Fruit fly (Drosophila melanogaster) whole organism, embryonic: ENCODE results near the gene Nf1.
A peak's percentile ranks its signal among the peaks of the same experiment; 100 is the strongest.

Source experiments
- Bgb ChIP-seq: fragments of 200-800 bp; sonication (Bioruptor generic); IDR thresholded peaks from 2 replicates; pipeline ENCODE4 v1.3.6; 2022; ENCODE audit warnings: missing biosample characterization, missing genetic modification characterization; ENCODE audit not compliant: partially characterized antibody
- CG10147 ChIP-seq: fragments of 200-800 bp; sonication (Bioruptor generic); optimal IDR thresholded peaks from 2 replicates; lab custom pipeline; 2019; ENCODE audit warnings: missing biosample characterization, mild to moderate bottlenecking, missing genetic modification characterization, moderate library complexity
- CG10462 ChIP-seq: fragments of 200-800 bp; sonication (Bioruptor generic); optimal IDR thresholded peaks from 2 replicates; lab custom pipeline; 2016; ENCODE audit warnings: missing biosample characterization, missing genetic modification characterization
- CG11696 ChIP-seq: fragments of 200-800 bp; sonication (Bioruptor generic); IDR thresholded peaks from 2 replicates; pipeline ENCODE4 v1.3.6; 2022; ENCODE audit warnings: missing biosample characterization, missing genetic modification characterization
- CG13287 ChIP-seq: fragments of 200-800 bp; sonication (Bioruptor generic); IDR thresholded peaks from 2 replicates; pipeline ENCODE4 v1.3.6; 2022; ENCODE audit warnings: missing biosample characterization, missing genetic modification characterization; ENCODE audit not compliant: partially characterized antibody
- CG13424 ChIP-seq: fragments of 200-800 bp; sonication (Bioruptor generic); optimal IDR thresholded peaks from 2 replicates; lab custom pipeline; 2019; ENCODE audit warnings: missing biosample characterization, mild to moderate bottlenecking, missing genetic modification characterization, moderate library complexity
- CG14667 ChIP-seq: fragments of 200-800 bp; sonication (Bioruptor generic); IDR thresholded peaks from 2 replicates; pipeline ENCODE4 v1.3.6; 2022; ENCODE audit warnings: missing biosample characterization, missing genetic modification characterization
- CG14710 ChIP-seq: fragments of 200-800 bp; sonication (Bioruptor generic); optimal IDR thresholded peaks from 3 replicates; lab custom pipeline; 2019; ENCODE audit warnings: missing biosample characterization, mild to moderate bottlenecking, missing genetic modification characterization, moderate library complexity
- CG14965 ChIP-seq: fragments of 200-800 bp; sonication (Bioruptor generic); optimal IDR thresholded peaks from 2 replicates; lab custom pipeline; 2016; ENCODE audit warnings: missing biosample characterization, missing genetic modification characterization, borderline replicate concordance
- CG17186 ChIP-seq: fragments of 200-800 bp; sonication (Bioruptor generic); optimal IDR thresholded peaks from 3 replicates; lab custom pipeline; 2017; ENCODE audit warnings: missing biosample characterization, missing genetic modification reagents, missing genetic modification characterization
- CG17361 ChIP-seq: fragments of 200-800 bp; sonication (Bioruptor generic); IDR thresholded peaks from 3 replicates; pipeline ENCODE4 v1.3.6; 2022; ENCODE audit warnings: missing biosample characterization, missing genetic modification characterization
- CG17802 ChIP-seq: fragments of 200-800 bp; sonication (Bioruptor generic); optimal IDR thresholded peaks from 2 replicates; lab custom pipeline; 2018; ENCODE audit warnings: missing biosample characterization, mild to moderate bottlenecking, missing genetic modification characterization, moderate library complexity
- CG17829 ChIP-seq: fragments of 200-800 bp; optimal IDR thresholded peaks from 2 replicates; lab custom pipeline; 2019; ENCODE audit warnings: missing biosample characterization, mild to moderate bottlenecking, missing genetic modification characterization, moderate library complexity
- CG3163 ChIP-seq: fragments of 200-800 bp; sonication (Bioruptor generic); optimal IDR thresholded peaks from 3 replicates; lab custom pipeline; 2016; ENCODE audit warnings: missing biosample characterization, missing genetic modification characterization
- CG32532 ChIP-seq: fragments of 200-800 bp; sonication (Bioruptor generic); IDR thresholded peaks from 2 replicates; pipeline ENCODE4 v1.3.6; 2022; ENCODE audit warnings: missing biosample characterization, missing genetic modification characterization
- CG32767 ChIP-seq: fragments of 200-800 bp; sonication (Bioruptor generic); IDR thresholded peaks from 2 replicates; pipeline ENCODE4 v1.3.6; 2022; ENCODE audit warnings: missing biosample characterization, missing genetic modification characterization
- CG3847 ChIP-seq: fragments of 200-800 bp; sonication (Bioruptor generic); IDR thresholded peaks from 2 replicates; pipeline ENCODE4 v1.3.6; 2022; ENCODE audit warnings: missing biosample characterization, missing genetic modification characterization
- CG4360 ChIP-seq: fragments of 200-800 bp; sonication (Bioruptor generic); IDR thresholded peaks from 2 replicates; pipeline ENCODE4 v1.3.6; 2022; ENCODE audit warnings: missing biosample characterization, missing genetic modification characterization
- CG4707 ChIP-seq: fragments of 200-800 bp; sonication (Bioruptor generic); optimal IDR thresholded peaks from 2 replicates; lab custom pipeline; 2018; ENCODE audit warnings: missing biosample characterization, mild to moderate bottlenecking, missing genetic modification characterization, moderate library complexity
- CG6683 ChIP-seq: fragments of 200-800 bp; sonication (Bioruptor generic); optimal IDR thresholded peaks from 2 replicates; lab custom pipeline; 2017; ENCODE audit warnings: missing biosample characterization, mild to moderate bottlenecking, missing genetic modification characterization, missing genetic modification reagents
- CG7372 ChIP-seq: fragments of 200-800 bp; sonication (Bioruptor generic); IDR thresholded peaks from 2 replicates; pipeline ENCODE4 v1.3.6; 2022; ENCODE audit warnings: missing biosample characterization, missing genetic modification characterization
- CG8388 ChIP-seq: fragments of 200-800 bp; sonication (Bioruptor generic); optimal IDR thresholded peaks from 2 replicates; lab custom pipeline; 2019; ENCODE audit warnings: missing biosample characterization, mild to moderate bottlenecking, missing genetic modification characterization, moderate library complexity
- CG8944 ChIP-seq: fragments of 200-800 bp; sonication (Bioruptor generic); optimal IDR thresholded peaks from 3 replicates; lab custom pipeline; 2016; ENCODE audit warnings: missing biosample characterization, missing genetic modification characterization
- Dip3 ChIP-seq: fragments of 200-800 bp; sonication (Bioruptor generic); optimal IDR thresholded peaks from 3 replicates; lab custom pipeline; 2016; ENCODE audit warnings: missing biosample characterization, missing genetic modification characterization
- Ets97D ChIP-seq: fragments of 200-800 bp; sonication (Bioruptor generic); optimal IDR thresholded peaks from 3 replicates; lab custom pipeline; 2016; ENCODE audit warnings: missing biosample characterization, missing genetic modification characterization
- NC2α ChIP-seq: fragments of 200-800 bp; sonication (Bioruptor generic); optimal IDR thresholded peaks from 2 replicates; lab custom pipeline; 2016; ENCODE audit warnings: missing biosample characterization, missing genetic modification characterization
- aop ChIP-seq: fragments of 200-800 bp; sonication (Bioruptor generic); IDR thresholded peaks from 2 replicates; pipeline ENCODE4 v1.3.6; 2022; ENCODE audit warnings: missing biosample characterization, missing genetic modification characterization
- bowl ChIP-seq: fragments of 200-800 bp; sonication (Bioruptor generic); IDR thresholded peaks from 2 replicates; pipeline ENCODE4 v1.3.6; 2022; ENCODE audit warnings: missing biosample characterization, missing genetic modification characterization
- bsh ChIP-seq, 2 experiments: fragments of 200-800 bp; sonication (Bioruptor generic); optimal IDR thresholded peaks; 2 replicates each; lab custom pipeline; 2017 to 2018; ENCODE audit warnings: mild to moderate bottlenecking in 2 of 2, missing biosample characterization in 2 of 2, missing genetic modification characterization in 2 of 2, moderate library complexity in 1 of 2
- btn ChIP-seq: fragments of 200-800 bp; sonication (Bioruptor generic); optimal IDR thresholded peaks from 2 replicates; lab custom pipeline; 2016; ENCODE audit warnings: missing biosample characterization, missing genetic modification characterization
- caup ChIP-seq: fragments of 200-800 bp; sonication (Bioruptor generic); optimal IDR thresholded peaks from 3 replicates; lab custom pipeline; 2017; ENCODE audit warnings: missing biosample characterization, mild to moderate bottlenecking, missing genetic modification characterization, moderate library complexity; ENCODE audit not compliant: severe bottlenecking
- esg ChIP-seq: fragments of 200-800 bp; sonication (Bioruptor generic); conservative IDR thresholded peaks from 2 replicates; pipeline ENCODE4 v1.3.6; 2022; ENCODE audit warnings: missing biosample characterization, missing genetic modification characterization
- exex ChIP-seq: fragments of 200-800 bp; sonication (Bioruptor generic); optimal IDR thresholded peaks from 4 replicates; lab custom pipeline; 2018; ENCODE audit warnings: missing biosample characterization, mild to moderate bottlenecking, missing genetic modification characterization, moderate library complexity
- fd3F ChIP-seq: fragments of 200-800 bp; sonication (Bioruptor generic); optimal IDR thresholded peaks from 2 replicates; lab custom pipeline; 2018; ENCODE audit warnings: missing biosample characterization, mild to moderate bottlenecking, missing genetic modification characterization, moderate library complexity
- jumu ChIP-seq: fragments of 200-800 bp; sonication (Bioruptor generic); optimal IDR thresholded peaks from 3 replicates; lab custom pipeline; 2016; ENCODE audit warnings: missing biosample characterization, missing genetic modification characterization
- lilli ChIP-seq: fragments of 200-800 bp; sonication (Bioruptor generic); optimal IDR thresholded peaks from 3 replicates; lab custom pipeline; 2016; ENCODE audit warnings: missing biosample characterization, missing genetic modification characterization
- nerfin-1 ChIP-seq: fragments of 200-800 bp; sonication (Bioruptor generic); optimal IDR thresholded peaks from 3 replicates; lab custom pipeline; 2019; ENCODE audit warnings: missing biosample characterization, mild to moderate bottlenecking, missing genetic modification characterization, moderate library complexity
- oc ChIP-seq: fragments of 200-800 bp; sonication (Bioruptor generic); optimal IDR thresholded peaks from 2 replicates; lab custom pipeline; 2018; ENCODE audit warnings: missing biosample characterization, mild to moderate bottlenecking, missing genetic modification characterization, moderate library complexity
- pho ChIP-seq: fragments of 200-800 bp; sonication (Bioruptor generic); optimal IDR thresholded peaks from 2 replicates; lab custom pipeline; 2016; ENCODE audit warnings: missing biosample characterization, missing genetic modification characterization
- rib ChIP-seq: fragments of 200-800 bp; sonication (Bioruptor generic); IDR thresholded peaks from 2 replicates; pipeline ENCODE4 v1.3.6; 2022; ENCODE audit warnings: missing biosample characterization, missing genetic modification characterization
- salm ChIP-seq: fragments of 200-800 bp; sonication (Bioruptor generic); optimal IDR thresholded peaks from 2 replicates; lab custom pipeline; 2018; ENCODE audit warnings: missing biosample characterization, mild to moderate bottlenecking, missing genetic modification characterization
- slp2 ChIP-seq: fragments of 200-800 bp; sonication (Bioruptor generic); optimal IDR thresholded peaks from 2 replicates; lab custom pipeline; 2016; ENCODE audit warnings: missing biosample characterization, missing genetic modification characterization
- sna ChIP-seq: fragments of 200-800 bp; sonication (Bioruptor generic); IDR thresholded peaks from 2 replicates; pipeline ENCODE4 v1.3.6; 2022; ENCODE audit warnings: missing biosample characterization, missing genetic modification characterization; ENCODE audit not compliant: partially characterized antibody
- tap ChIP-seq: fragments of 200-800 bp; optimal IDR thresholded peaks from 3 replicates; lab custom pipeline; 2019; ENCODE audit warnings: missing biosample characterization, mild to moderate bottlenecking, missing genetic modification characterization, moderate library complexity
- tgo ChIP-seq: fragments of 200-800 bp; sonication (Bioruptor generic); IDR thresholded peaks from 3 replicates; pipeline ENCODE4 v1.3.6; 2022; ENCODE audit warnings: missing biosample characterization, missing genetic modification characterization
- tup ChIP-seq: fragments of 200-800 bp; sonication (Bioruptor generic); optimal IDR thresholded peaks from 2 replicates; lab custom pipeline; 2016; ENCODE audit warnings: missing biosample characterization, mild to moderate bottlenecking, missing genetic modification characterization, moderate library complexity
- zfh1 ChIP-seq: fragments of 200-800 bp; sonication (Bioruptor generic); IDR thresholded peaks from 3 replicates; pipeline ENCODE4 v1.3.6; 2022; ENCODE audit warnings: missing biosample characterization, missing genetic modification characterization
- zfh2 ChIP-seq: fragments of 200-800 bp; sonication (Bioruptor generic); optimal IDR thresholded peaks from 2 replicates; lab custom pipeline; 2016; ENCODE audit warnings: missing biosample characterization, missing genetic modification characterization

Nf1 gene

dm6 chr3R:26020244-26021171 is 37.7 kb downstream of the Nf1 start (continued):
- TF ChIP-seq rib (GFP tag; lab: Robert Waterston, UW) (0 out of 2 replicates have a peak, but pooled peaks have one; percentile 48), bsh (GFP tag; optimal IDR thresholded peaks at IDR 0.05; lab: Kevin White, UChicago) (peak; percentile 33 to 82), oc (no peak), CG6683 (GFP tag; lab: Kevin White, UChicago) (peak; percentile 38), pho (GFP tag; lab: Kevin White, UChicago) (no peak), CG10147 (GFP tag; lab: Kevin White, UChicago) (peak; percentile 42), nerfin-1 (tag; lab: Kevin White, UChicago) (peak; percentile 44), CG11696 (GFP tag; lab: Robert Waterston, UW) (no peak), CG8388 (GFP tag; lab: Kevin White, UChicago) (peak; percentile 76), CG3847 (GFP tag; lab: Robert Waterston, UW) (peak; percentile 32; the same call in 1 of the 2 replicates), CG7372 (GFP tag; lab: Robert Waterston, UW) (peak; percentile 25; the same call in 1 of the 2 replicates), tap (tag; lab: Kevin White, UChicago) (peak; percentile 1), exex (tag; lab: Kevin White, UChicago) (peak; percentile 2), slp2 (no peak), lilli (GFP tag; lab: Kevin White, UChicago) (peak; percentile 45), CG3163 (GFP tag; lab: Kevin White, UChicago) (no peak), CG17829 (tag; lab: Kevin White, UChicago) (peak; percentile 58), CG14965 (GFP tag; lab: Kevin White, UChicago) (no peak), Ets97D (GFP tag; lab: Kevin White, UChicago) (no peak), NC2α (no peak), CG17361 (GFP tag; lab: Robert Waterston, UW) (peak; percentile 78; the same call in 2 of the 3 replicates), Bgb (GFP tag; lab: Robert Waterston, UW) (peak; percentile 33; the same call in 1 of the 2 replicates), zfh2 (GFP tag; lab: Kevin White, UChicago) (no peak), fd3F (peak; percentile 1), aop (GFP tag; lab: Robert Waterston, UW) (no peak), tgo (peak; percentile 62), CG4360 (no peak), sna (GFP tag; lab: Robert Waterston, UW) (no peak), CG10462 (peak; percentile 21), esg (GFP tag; lab: Robert Waterston, UW) (peak; percentile 56), CG13424 (peak; percentile 72), bowl (GFP tag; lab: Robert Waterston, UW) (no peak), CG14667 (GFP tag; lab: Robert Waterston, UW) (peak; percentile 45), CG13287 (GFP tag; lab: Robert Waterston, UW) (peak; percentile 34; the same call in 1 of the 2 replicates), CG32532 (GFP tag; lab: Robert Waterston, UW) (peak; percentile 45), tup (GFP tag; lab: Kevin White, UChicago) (no peak), CG4707 (peak; percentile 2), CG8944 (no peak), zfh1 (GFP tag; lab: Robert Waterston, UW) (peak; percentile 56), CG17186 (no peak), caup (peak; percentile 13), CG17802 (tag; lab: Kevin White, UChicago) (peak; percentile 37), CG14710 (peak; percentile 63), salm (tag; lab: Kevin White, UChicago) (peak; percentile 69), jumu (GFP tag; lab: Kevin White, UChicago) (no peak), btn (GFP tag; lab: Kevin White, UChicago) (no peak), CG32767 (GFP tag; lab: Robert Waterston, UW) (no peak), Dip3 (GFP tag; lab: Kevin White, UChicago) (no peak)
